Worm (Caenorhabditis elegans) whole organism, L2 larva: ENCODE data around the gene lin-3.

Experiments used
- F13H6.1 ChIP-seq: sonication (generic microtip); optimal IDR thresholded peaks from 2 replicates; lab custom pipeline; 2016; ENCODE audit warnings: missing genetic modification characterization, missing compliant biosample characterization
- ama-1 ChIP-seq: fragments of 150-350 bp; optimal IDR thresholded peaks from 2 replicates; lab custom pipeline; 2018; ENCODE audit warnings: inconsistent platforms
- ceh-16 ChIP-seq: fragments of 150-350 bp; optimal IDR thresholded peaks from 2 replicates; lab custom pipeline; 2014; ENCODE audit warnings: missing biosample characterization, missing genetic modification characterization
- ceh-82 ChIP-seq: fragments of 150-350 bp; optimal IDR thresholded peaks from 2 replicates; lab custom pipeline; 2014; ENCODE audit warnings: missing biosample characterization, missing genetic modification characterization
- nhr-12 ChIP-seq: fragments of 150-350 bp; optimal IDR thresholded peaks from 2 replicates; lab custom pipeline; 2014; ENCODE audit warnings: missing biosample characterization, missing genetic modification characterization
- nhr-237 ChIP-seq: fragments of 150-350 bp; optimal IDR thresholded peaks from 2 replicates; lab custom pipeline; 2014; ENCODE audit warnings: missing biosample characterization, missing genetic modification characterization
- nhr-25 ChIP-seq: fragments of 150-350 bp; sonication (generic microtip); optimal IDR thresholded peaks from 3 replicates; lab custom pipeline; 2014; ENCODE audit warnings: missing biosample characterization, missing genetic modification characterization
- nhr-77 ChIP-seq: fragments of 150-350 bp; optimal IDR thresholded peaks from 2 replicates; lab custom pipeline; 2014; ENCODE audit warnings: missing biosample characterization, missing genetic modification characterization
- sem-4 ChIP-seq: fragments of 150-350 bp; optimal IDR thresholded peaks from 2 replicates; lab custom pipeline; 2014; ENCODE audit warnings: missing biosample characterization, missing genetic modification reagents, missing genetic modification characterization
- sma-9 ChIP-seq, 2 experiments: fragments of 150-350 bp in 1 of 2; sonication (generic microtip) in 1 of 2; optimal IDR thresholded peaks; 2 replicates each; lab custom pipeline; 2014 to 2016; ENCODE audit warnings: missing genetic modification characterization in 2 of 2, mild to moderate bottlenecking in 1 of 2, missing biosample characterization in 1 of 2, missing compliant biosample characterization in 1 of 2, missing genetic modification reagents in 1 of 2, moderate library complexity in 1 of 2
- ztf-11 ChIP-seq: sonication (generic microtip); optimal IDR thresholded peaks from 2 replicates; lab custom pipeline; 2017; ENCODE audit warnings: missing biosample characterization, missing genetic modification characterization

DNA sequence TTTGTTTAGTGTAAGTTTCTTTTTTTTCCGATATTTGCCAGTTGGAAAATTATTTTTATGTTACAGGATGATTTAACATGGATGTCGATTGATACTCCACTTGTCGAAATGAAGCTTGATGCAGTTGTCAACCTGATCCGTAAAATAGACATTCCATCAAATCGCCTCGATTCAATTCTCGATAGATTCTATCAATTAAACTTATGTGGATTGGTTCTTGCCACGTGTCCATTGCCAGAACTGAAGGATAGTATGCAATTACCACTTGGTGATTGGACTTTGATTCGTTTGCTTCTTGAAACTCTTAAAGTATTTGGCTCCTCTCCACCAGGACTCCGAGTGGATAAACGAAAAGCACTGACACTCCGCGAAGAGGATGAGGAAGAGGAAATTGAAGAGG is 9.7 kb upstream of the lin-3 start:
- no peak for TF ChIP-seq nhr-12 (tag; lab: Kevin White, UChicago)
- no peak for TF ChIP-seq ceh-16
- TF ChIP-seq ama-1 = no peak
- no peak for TF ChIP-seq nhr-237 (tag; lab: Kevin White, UChicago)
- TF ChIP-seq nhr-77 = no peak
- TF ChIP-seq F13H6.1 (tag; lab: Kevin White, UChicago) = no peak
- no peak for TF ChIP-seq ztf-11
- no peak for TF ChIP-seq ceh-82
- TF ChIP-seq sem-4 (tag; lab: Kevin White, UChicago) = no peak
- no peak for TF ChIP-seq sma-9 (GFP tag; optimal IDR thresholded peaks at IDR 0.05; lab: Kevin White, UChicago)
- no peak for TF ChIP-seq sma-9 (tag; optimal IDR thresholded peaks at IDR 0.05; lab: Kevin White, UChicago)
- TF ChIP-seq nhr-25 = no peak
